Worm (Caenorhabditis elegans) whole organism, L3 larva: ENCODE measurements around the gene dct-5.
A peak's percentile ranks its signal among the peaks of the same experiment; 100 is the strongest.

ENCODE experiments used
- R02D3.7 ChIP-seq: fragments of 150-350 bp; optimal IDR thresholded peaks from 2 replicates; lab custom pipeline; 2014; ENCODE audit warnings: missing biosample characterization, missing genetic modification characterization
- ZK546.5 ChIP-seq: sonication (generic microtip); optimal IDR thresholded peaks from 2 replicates; lab custom pipeline; 2017; ENCODE audit warnings: missing biosample characterization, missing genetic modification characterization
- aly-2 ChIP-seq: fragments of 150-350 bp; optimal IDR thresholded peaks from 2 replicates; lab custom pipeline; 2014; ENCODE audit warnings: missing biosample characterization, missing genetic modification characterization
- ama-1 ChIP-seq: fragments of 150-350 bp; optimal IDR thresholded peaks from 2 replicates; lab custom pipeline; 2018
- ceh-28 ChIP-seq: fragments of 150-350 bp; optimal IDR thresholded peaks from 2 replicates; lab custom pipeline; 2014; ENCODE audit warnings: missing biosample characterization, missing genetic modification reagents, missing genetic modification characterization
- ceh-9 ChIP-seq: sonication (generic microtip); optimal IDR thresholded peaks from 2 replicates; lab custom pipeline; 2018; ENCODE audit warnings: missing biosample characterization, missing genetic modification characterization
- daf-12 ChIP-seq: fragments of 150-350 bp; optimal IDR thresholded peaks from 2 replicates; lab custom pipeline; 2014; ENCODE audit warnings: missing biosample characterization, missing genetic modification reagents, missing genetic modification characterization
- egl-27 ChIP-seq: sonication (generic microtip); optimal IDR thresholded peaks from 4 replicates; lab custom pipeline; 2017; ENCODE audit warnings: missing biosample characterization, missing genetic modification reagents, missing genetic modification characterization
- egl-5 ChIP-seq: fragments of 150-350 bp; optimal IDR thresholded peaks from 2 replicates; lab custom pipeline; 2017; ENCODE audit warnings: missing biosample characterization, missing genetic modification reagents, missing genetic modification characterization, inconsistent platforms
- elt-1 ChIP-seq: fragments of 150-350 bp; optimal IDR thresholded peaks from 2 replicates; lab custom pipeline; 2014; ENCODE audit warnings: missing biosample characterization, missing genetic modification characterization
- elt-2 ChIP-seq: sonication (generic microtip); optimal IDR thresholded peaks from 2 replicates; lab custom pipeline; 2016; ENCODE audit warnings: missing genetic modification reagents, mild to moderate bottlenecking, missing genetic modification characterization, missing compliant biosample characterization
- elt-3 ChIP-seq, 3 experiments: fragments of 150-350 bp in 1 of 3; sonication (generic microtip) in 2 of 3; optimal IDR thresholded peaks; 2 replicates in 2 of 3; 4 replicates in 1 of 3; lab custom pipeline; 2014 to 2017; ENCODE audit warnings: missing biosample characterization in 3 of 3, missing genetic modification characterization in 3 of 3
- eor-1 ChIP-seq, 2 experiments: fragments of 150-350 bp; optimal IDR thresholded peaks; 2 replicates each; lab custom pipeline; 2014 to 2018; ENCODE audit warnings: missing biosample characterization in 2 of 2, missing genetic modification characterization in 2 of 2
- fkh-10 ChIP-seq: sonication (generic microtip); optimal IDR thresholded peaks from 2 replicates; lab custom pipeline; 2017; ENCODE audit warnings: missing biosample characterization, missing genetic modification reagents, missing genetic modification characterization
- hmg-11 ChIP-seq: sonication (generic microtip); optimal IDR thresholded peaks from 2 replicates; lab custom pipeline; 2016; ENCODE audit warnings: missing genetic modification characterization, missing compliant biosample characterization
- jun-1 ChIP-seq: fragments of 150-350 bp; optimal IDR thresholded peaks from 2 replicates; lab custom pipeline; 2014; ENCODE audit warnings: missing biosample characterization, missing genetic modification reagents, missing genetic modification characterization
- lin-15B ChIP-seq: fragments of 150-350 bp; optimal IDR thresholded peaks from 2 replicates; lab custom pipeline; 2014; ENCODE audit warnings: missing biosample characterization, missing genetic modification characterization
- lin-39 ChIP-seq: fragments of 150-350 bp; optimal IDR thresholded peaks from 2 replicates; lab custom pipeline; 2018; ENCODE audit warnings: missing biosample characterization, missing genetic modification reagents, missing genetic modification characterization
- lsy-12 ChIP-seq: sonication (generic microtip); optimal IDR thresholded peaks from 2 replicates; lab custom pipeline; 2016; ENCODE audit warnings: mild to moderate bottlenecking, missing genetic modification characterization, missing compliant biosample characterization
- mdl-1 ChIP-seq: fragments of 150-350 bp; optimal IDR thresholded peaks from 2 replicates; lab custom pipeline; 2014; ENCODE audit warnings: missing biosample characterization, missing genetic modification characterization
- mml-1 ChIP-seq: fragments of 150-350 bp; sonication (generic microtip); optimal IDR thresholded peaks from 3 replicates; lab custom pipeline; 2014; ENCODE audit warnings: missing biosample characterization, missing genetic modification characterization
- nfya-1 ChIP-seq: sonication (generic microtip); optimal IDR thresholded peaks from 2 replicates; lab custom pipeline; 2017; ENCODE audit warnings: missing genetic modification characterization, mild to moderate bottlenecking, missing compliant biosample characterization, antibody characterized with exemption, moderate library complexity; ENCODE audit not compliant: insufficient read depth
- nhr-11 ChIP-seq: fragments of 150-350 bp; optimal IDR thresholded peaks from 2 replicates; lab custom pipeline; 2014; ENCODE audit warnings: missing biosample characterization, missing genetic modification characterization
- nhr-12 ChIP-seq: fragments of 150-350 bp; optimal IDR thresholded peaks from 2 replicates; lab custom pipeline; 2014; ENCODE audit warnings: missing biosample characterization, missing genetic modification characterization
- nhr-23 ChIP-seq: fragments of 150-350 bp; optimal IDR thresholded peaks from 2 replicates; lab custom pipeline; 2014; ENCODE audit warnings: missing biosample characterization, missing genetic modification reagents, missing genetic modification characterization
- nhr-237 ChIP-seq: fragments of 150-350 bp; optimal IDR thresholded peaks from 2 replicates; lab custom pipeline; 2014; ENCODE audit warnings: missing biosample characterization, missing genetic modification characterization
- nhr-25 ChIP-seq: sonication (generic microtip); optimal IDR thresholded peaks from 2 replicates; lab custom pipeline; 2017; ENCODE audit warnings: missing biosample characterization, missing genetic modification characterization
- nhr-28 ChIP-seq: fragments of 150-350 bp; optimal IDR thresholded peaks from 2 replicates; lab custom pipeline; 2014; ENCODE audit warnings: missing biosample characterization, missing genetic modification characterization
- nhr-43 ChIP-seq: sonication (generic microtip); optimal IDR thresholded peaks from 2 replicates; lab custom pipeline; 2016; ENCODE audit warnings: mild to moderate bottlenecking, missing genetic modification characterization, missing compliant biosample characterization; ENCODE audit not compliant: poor library complexity, severe bottlenecking
- nhr-76 ChIP-seq: fragments of 150-350 bp; sonication (generic microtip); optimal IDR thresholded peaks from 5 replicates; lab custom pipeline; 2014; ENCODE audit warnings: missing biosample characterization, missing genetic modification characterization
- nhr-77 ChIP-seq: fragments of 150-350 bp; optimal IDR thresholded peaks from 2 replicates; lab custom pipeline; 2014; ENCODE audit warnings: missing biosample characterization, missing genetic modification characterization
- pha-4 ChIP-seq: fragments of 150-350 bp; optimal IDR thresholded peaks from 2 replicates; lab custom pipeline; 2014; ENCODE audit warnings: missing biosample characterization, missing genetic modification reagents, missing genetic modification characterization
- unc-39 ChIP-seq: sonication (generic microtip); optimal IDR thresholded peaks from 4 replicates; lab custom pipeline; 2017; ENCODE audit warnings: missing biosample characterization, missing genetic modification characterization
- unc-62 ChIP-seq: fragments of 150-350 bp; sonication (generic microtip); optimal IDR thresholded peaks from 4 replicates; lab custom pipeline; 2014; ENCODE audit warnings: missing biosample characterization, missing genetic modification reagents, missing genetic modification characterization
- ztf-11 ChIP-seq: fragments of 150-350 bp; optimal IDR thresholded peaks from 2 replicates; lab custom pipeline; 2014; ENCODE audit warnings: missing biosample characterization, missing genetic modification characterization
- ztf-4 ChIP-seq: fragments of 150-350 bp; optimal IDR thresholded peaks from 2 replicates; lab custom pipeline; 2014; ENCODE audit warnings: missing biosample characterization, missing genetic modification characterization

dct-5 gene

DNA sequence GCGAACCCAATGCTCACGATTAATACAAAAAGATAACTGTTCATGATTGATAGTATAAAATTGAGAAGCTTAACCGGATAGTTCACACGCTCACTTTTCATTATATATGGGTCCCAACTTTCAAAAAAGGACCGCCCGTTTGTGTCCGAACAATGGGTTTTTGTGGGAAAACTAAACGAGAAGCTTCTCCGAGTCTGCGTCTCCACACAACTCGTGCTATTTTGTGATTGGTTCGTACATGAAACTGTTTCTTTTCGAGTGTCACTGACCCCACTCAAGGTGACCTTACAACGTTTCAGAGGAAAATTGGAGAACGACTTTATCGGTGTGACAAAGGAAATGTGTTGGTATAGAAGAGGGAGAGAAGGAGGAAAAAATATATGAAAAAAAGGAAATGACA lies at the start of gene dct-5:
dct-5 (minus strand) TSS at position 101 of the 400 bp plus-strand sequence.
- TF ChIP-seq egl-27 (tag; lab: Kevin White, UChicago) (no peak), nhr-43 (tag; lab: Kevin White, UChicago) (no peak), nfya-1 (tag; lab: Kevin White, UChicago) (no peak), nhr-25 (tag; lab: Kevin White, UChicago) (peak; percentile 29)
- TF ChIP-seq, all 47 proteins: peak for 1

DNA sequence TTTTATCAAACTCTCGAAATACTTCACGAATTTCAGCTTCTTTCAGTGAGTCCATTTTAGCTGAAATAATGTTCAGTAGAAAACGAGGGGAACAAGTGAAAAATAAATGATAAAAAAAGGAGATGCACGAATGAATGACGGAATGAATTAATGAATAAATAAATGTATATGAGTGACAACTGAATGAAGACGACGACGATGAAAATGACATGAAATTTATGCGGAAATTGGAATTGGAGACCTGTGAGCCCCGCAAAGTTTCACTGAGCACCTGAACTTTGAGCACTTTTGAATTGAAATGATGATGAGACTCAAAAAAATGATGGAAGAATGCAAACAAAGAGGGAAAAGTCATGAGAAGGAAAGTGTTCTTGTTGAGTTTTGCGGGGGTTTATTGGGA lies 45.2 kb upstream of the dct-5 start, which contains the start of gene cal-8:
cal-8 (minus strand) TSS at position 60 of the 400 bp plus-strand sequence.
- TF ChIP-seq mdl-1 (no peak), nhr-12 (tag; lab: Kevin White, UChicago) (no peak), lin-15B (no peak), ama-1 (lab: Kevin White, UChicago) (no peak), nhr-237 (tag; lab: Kevin White, UChicago) (no peak), nhr-23 (tag; lab: Kevin White, UChicago) (no peak), nfya-1 (tag; lab: Kevin White, UChicago) (no peak)

ce11 chrII:5478318-5478717 lies 41.6 kb upstream of the dct-5 start, which contains the start of gene F56D1.1:
Gene F56D1.1 (plus strand): TSS chrII:5478618.
- TF ChIP-seq elt-2 (tag; lab: Kevin White, UChicago) (no peak), R02D3.7 (no peak), ceh-9 (tag; lab: Kevin White, UChicago) (no peak), fkh-10 (GFP tag; lab: Kevin White, UChicago) (no peak), nhr-23 (tag; lab: Kevin White, UChicago) (no peak), ZK546.5 (tag; lab: Kevin White, UChicago) (no peak), daf-12 (tag; lab: Kevin White, UChicago) (no peak), mml-1 (tag; lab: Kevin White, UChicago) (no peak), nhr-43 (tag; lab: Kevin White, UChicago) (no peak), ztf-4 (tag; lab: Kevin White, UChicago) (no peak), nhr-11 (no peak), mdl-1 (no peak), elt-1 (tag; lab: Kevin White, UChicago) (no peak), pha-4 (tag; lab: Kevin White, UChicago) (no peak)

DNA sequence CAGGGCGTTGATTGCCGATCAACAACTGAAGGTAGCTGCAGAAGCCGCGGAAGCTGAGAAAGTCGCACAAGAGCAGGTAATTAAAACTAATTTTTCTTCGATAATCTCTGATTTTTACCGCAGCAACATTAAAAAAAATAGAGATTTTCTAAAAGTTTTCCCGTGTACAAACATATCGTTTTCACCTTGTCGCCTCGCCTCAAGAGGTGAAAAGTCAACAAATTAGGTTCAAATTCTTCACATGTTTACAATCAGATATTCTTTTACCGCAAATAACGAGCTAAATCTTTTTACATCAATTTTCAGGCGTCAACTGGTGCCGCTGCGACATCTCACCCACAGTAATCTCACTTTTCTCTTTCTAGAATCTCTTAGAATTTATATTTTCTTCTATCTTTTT lies 38.2 kb upstream of the dct-5 start, which contains the start of gene ilcr-2:
ilcr-2 (plus strand) TSS at position 301 of the 400 bp plus-strand sequence.
- TF ChIP-seq eor-1 (tag; optimal IDR thresholded peaks at IDR 0.05; lab: Kevin White, UChicago) (no peak), aly-2 (tag; lab: Kevin White, UChicago) (no peak), lin-15B (no peak), fkh-10 (GFP tag; lab: Kevin White, UChicago) (no peak), elt-1 (tag; lab: Kevin White, UChicago) (no peak), lsy-12 (no peak), nhr-43 (tag; lab: Kevin White, UChicago) (no peak), unc-39 (no peak), jun-1 (no peak), nhr-28 (no peak), nhr-11 (no peak), unc-62 (GFP tag; lab: Kevin White, UChicago) (no peak), egl-5 (tag; lab: Kevin White, UChicago) (no peak)

DNA sequence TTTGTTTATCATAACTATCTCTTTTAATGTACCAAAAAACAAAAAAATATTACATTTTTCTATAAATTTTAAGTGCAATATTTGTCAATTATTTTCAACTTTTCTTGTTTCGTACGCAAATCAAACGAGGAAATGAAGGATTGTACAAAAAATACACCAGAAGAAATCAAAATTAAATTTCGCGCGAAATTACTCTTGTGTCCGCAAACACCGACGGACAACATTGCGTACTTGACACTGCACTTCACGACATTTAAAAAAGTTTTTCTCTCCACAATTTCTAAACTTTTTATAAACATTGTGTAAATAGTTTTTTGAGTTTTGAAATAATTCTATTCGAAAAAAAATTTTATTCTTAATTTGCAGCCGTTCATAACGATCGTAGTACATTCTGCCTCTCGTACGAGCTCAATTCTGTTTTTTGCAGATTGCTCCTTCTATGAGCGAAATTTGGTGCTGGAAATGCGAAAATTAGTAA lies 37.3 kb upstream of the dct-5 start, which contains the start of gene mrps-16:
mrps-16 (plus strand) TSS at position 428 of the 478 bp plus-strand sequence.
- TF ChIP-seq aly-2 (tag; lab: Kevin White, UChicago) (no peak), ceh-28 (peak; percentile 22), lin-39 (peak; percentile 17), nhr-237 (tag; lab: Kevin White, UChicago) (no peak), nhr-25 (tag; lab: Kevin White, UChicago) (peak; percentile 44), nhr-77 (tag; lab: Kevin White, UChicago) (no peak), nhr-43 (tag; lab: Kevin White, UChicago) (peak; percentile 22), elt-3 (tag; optimal IDR thresholded peaks at IDR 0.05; lab: Kevin White, UChicago) (no peak), nfya-1 (tag; lab: Kevin White, UChicago) (peak; percentile 53), R02D3.7 (peak; percentile 26), lin-15B (peak; percentile 40), ztf-11 (tag; lab: Kevin White, UChicago) (no peak), nhr-11 (no peak), hmg-11 (peak; percentile 77), egl-27 (tag; lab: Kevin White, UChicago) (no peak), nhr-76 (no peak), egl-5 (tag; lab: Kevin White, UChicago) (peak; percentile 8)
